Worm (Caenorhabditis elegans): ENCODE results near the gene acs-14.

The acs-14 gene

DNA sequence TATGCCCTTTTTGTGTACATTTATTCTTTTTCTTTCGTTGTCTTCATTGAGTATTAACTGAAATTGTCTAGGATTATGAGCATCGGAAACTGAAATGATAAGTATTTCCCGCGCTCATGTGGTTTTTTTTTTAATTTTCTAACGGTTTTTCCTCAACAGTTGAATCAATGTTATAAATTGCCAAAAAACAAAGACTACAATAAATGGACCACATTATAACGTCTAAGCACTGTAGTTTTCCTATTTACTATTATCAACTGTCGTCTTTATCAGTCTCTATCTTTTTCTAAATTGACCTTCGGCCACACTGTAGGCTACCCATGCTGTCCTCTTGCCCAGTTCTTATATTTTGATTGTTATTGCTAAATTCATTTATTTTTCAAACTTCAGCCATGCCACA lies at the start of gene acs-14:
acs-14 (plus strand) TSS at position 391 of the 400 bp plus-strand sequence.
- TF ChIP-seq cog-1 (tag; optimal IDR thresholded peaks at IDR 0.05) = no peak
- no peak for TF ChIP-seq ztf-29 (GFP tag; IDR thresholded peaks at IDR 0.05)
- TF ChIP-seq tab-1 (GFP tag; IDR thresholded peaks at IDR 0.05) = no peak
- no peak for TF ChIP-seq flt-1 (GFP tag; IDR thresholded peaks at IDR 0.05)
- TF ChIP-seq ref-1 (GFP tag; conservative IDR thresholded peaks at IDR 0.05) = no peak
- no peak for TF ChIP-seq ztf-23 (GFP tag; IDR thresholded peaks at IDR 0.05)
- TF ChIP-seq klf-2 (GFP tag; conservative IDR thresholded peaks at IDR 0.05) = no peak
- no peak for TF ChIP-seq T22C8.4 (GFP tag; IDR thresholded peaks at IDR 0.05)
- no peak for TF ChIP-seq med-1 (GFP tag; optimal IDR thresholded peaks at IDR 0.05; ENCODE audit: insufficient read depth)

DNA sequence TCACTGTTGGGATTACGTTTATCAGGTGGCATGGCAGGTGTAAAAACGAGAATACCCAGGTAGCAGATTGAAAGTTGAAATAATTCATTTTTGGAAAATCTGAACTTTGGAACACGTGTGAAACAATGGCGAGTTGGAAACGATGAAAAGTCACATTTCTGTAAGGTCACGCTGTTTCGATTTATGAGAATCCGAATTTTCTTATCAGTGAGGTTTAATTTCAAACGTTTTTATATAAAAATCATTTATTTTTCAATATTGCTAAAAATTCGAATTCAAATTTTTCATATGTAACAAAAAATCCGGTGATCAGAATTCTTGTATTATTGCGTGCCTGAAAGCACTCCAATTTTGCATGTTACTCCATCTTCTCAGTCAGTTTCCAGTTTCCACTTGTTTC lies 45.3 kb upstream of the acs-14 start, which contains the start of gene F07D3.3:
F07D3.3 (minus strand) TSS at position 101 of the 400 bp plus-strand sequence.
- TF ChIP-seq ztf-23 (GFP tag; IDR thresholded peaks at IDR 0.05) = no peak
- no peak for TF ChIP-seq T22C8.4 (GFP tag; IDR thresholded peaks at IDR 0.05)
- TF ChIP-seq flt-1 (GFP tag; IDR thresholded peaks at IDR 0.05) = no peak
- TF ChIP-seq ref-1 (GFP tag; conservative IDR thresholded peaks at IDR 0.05) = no peak
- TF ChIP-seq cog-1 (tag; optimal IDR thresholded peaks at IDR 0.05) = no peak
- no peak for TF ChIP-seq med-1 (GFP tag; optimal IDR thresholded peaks at IDR 0.05; ENCODE audit: insufficient read depth)
- no peak for TF ChIP-seq klf-2 (GFP tag; conservative IDR thresholded peaks at IDR 0.05)
- TF ChIP-seq tab-1 (GFP tag; IDR thresholded peaks at IDR 0.05) = no peak
- TF ChIP-seq ztf-29 (GFP tag; IDR thresholded peaks at IDR 0.05) = no peak

DNA sequence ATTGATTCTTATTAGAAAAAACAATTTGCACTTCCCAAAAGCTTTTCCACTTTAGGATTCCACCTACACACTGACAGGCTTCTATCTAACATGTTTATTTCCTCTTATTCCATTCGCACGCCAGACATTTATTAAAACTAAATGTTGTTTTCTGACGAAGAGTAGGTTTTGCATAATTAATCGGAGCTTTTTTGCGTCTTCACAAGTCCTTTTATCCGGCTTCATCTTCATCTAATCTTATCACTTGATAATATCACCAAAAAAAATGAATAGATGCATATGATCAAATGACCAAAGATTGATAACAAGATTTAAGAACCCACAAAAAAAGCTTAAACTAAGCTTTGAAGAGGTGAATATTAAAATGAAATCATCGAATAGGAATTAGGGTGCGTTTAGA lies 42.4 kb upstream of the acs-14 start:
- TF ChIP-seq ztf-23 (GFP tag; IDR thresholded peaks at IDR 0.05) = no peak
- no peak for TF ChIP-seq tab-1 (GFP tag; IDR thresholded peaks at IDR 0.05)
- TF ChIP-seq cog-1 (tag; optimal IDR thresholded peaks at IDR 0.05) = no peak
- TF ChIP-seq ref-1 (GFP tag; conservative IDR thresholded peaks at IDR 0.05) = no peak
- no peak for TF ChIP-seq flt-1 (GFP tag; IDR thresholded peaks at IDR 0.05)
- no peak for TF ChIP-seq med-1 (GFP tag; optimal IDR thresholded peaks at IDR 0.05; ENCODE audit: insufficient read depth)
- no peak for TF ChIP-seq klf-2 (GFP tag; conservative IDR thresholded peaks at IDR 0.05)
- no peak for TF ChIP-seq ztf-29 (GFP tag; IDR thresholded peaks at IDR 0.05)
- no peak for TF ChIP-seq T22C8.4 (GFP tag; IDR thresholded peaks at IDR 0.05)

DNA sequence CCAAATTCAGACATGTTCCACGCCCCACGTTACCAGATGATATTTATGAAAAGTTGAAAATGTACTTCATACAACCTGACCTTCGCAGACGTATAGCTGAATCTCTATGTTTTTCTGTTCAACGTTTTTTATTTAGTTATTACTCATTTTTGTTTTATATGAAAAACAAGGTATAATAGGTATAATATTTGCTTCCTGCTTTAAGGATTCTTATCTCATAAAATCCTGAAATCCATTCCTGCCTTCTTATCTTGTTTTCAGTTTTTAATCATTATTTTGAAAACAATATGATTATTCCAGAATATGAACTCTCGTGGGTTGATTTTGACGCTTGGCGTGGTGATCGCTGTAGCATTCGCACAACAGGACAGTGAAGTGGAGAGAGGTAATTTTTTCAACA lies 36.3 kb upstream of the acs-14 start, which contains the start of gene flp-6:
flp-6 (plus strand) TSS at position 301 of the 400 bp plus-strand sequence.
- no peak for TF ChIP-seq flt-1 (GFP tag; IDR thresholded peaks at IDR 0.05)
- TF ChIP-seq tab-1 (GFP tag; IDR thresholded peaks at IDR 0.05) = no peak
- TF ChIP-seq klf-2 (GFP tag; conservative IDR thresholded peaks at IDR 0.05) = no peak
- no peak for TF ChIP-seq cog-1 (tag; optimal IDR thresholded peaks at IDR 0.05)
- TF ChIP-seq ref-1 (GFP tag; conservative IDR thresholded peaks at IDR 0.05) = no peak
- TF ChIP-seq med-1 (GFP tag; optimal IDR thresholded peaks at IDR 0.05; ENCODE audit: insufficient read depth) = no peak
- TF ChIP-seq ztf-23 (GFP tag; IDR thresholded peaks at IDR 0.05) = no peak
- TF ChIP-seq ztf-29 (GFP tag; IDR thresholded peaks at IDR 0.05) = no peak
- TF ChIP-seq T22C8.4 (GFP tag; IDR thresholded peaks at IDR 0.05) = no peak

DNA sequence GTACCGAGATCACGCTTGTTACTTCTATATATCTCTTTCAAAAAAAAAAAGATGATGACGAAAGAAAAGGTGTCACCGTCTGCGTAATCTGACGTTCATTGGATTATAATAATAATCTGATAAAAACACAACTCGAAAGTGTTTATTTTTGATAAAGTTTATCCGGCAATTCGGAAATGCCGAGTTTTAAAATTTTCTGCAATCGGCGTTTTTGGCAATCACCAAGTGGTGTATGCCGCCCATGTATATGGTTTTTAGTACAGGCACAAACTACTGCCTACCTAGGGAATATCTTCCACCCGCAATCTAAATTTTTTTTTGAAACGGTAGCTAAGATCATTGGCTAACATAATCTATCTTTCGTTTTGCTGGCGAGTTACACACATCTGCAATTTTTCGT lies 34.0 kb upstream of the acs-14 start:
- TF ChIP-seq T22C8.4 (GFP tag; IDR thresholded peaks at IDR 0.05) (no peak), med-1 (GFP tag; optimal IDR thresholded peaks at IDR 0.05; ENCODE audit: insufficient read depth) (no peak), ref-1 (GFP tag; conservative IDR thresholded peaks at IDR 0.05) (no peak), flt-1 (GFP tag; IDR thresholded peaks at IDR 0.05) (no peak), ztf-29 (GFP tag; IDR thresholded peaks at IDR 0.05) (no peak), ztf-23 (GFP tag; IDR thresholded peaks at IDR 0.05) (no peak), cog-1 (tag; optimal IDR thresholded peaks at IDR 0.05) (no peak), tab-1 (GFP tag; IDR thresholded peaks at IDR 0.05) (no peak), klf-2 (GFP tag; conservative IDR thresholded peaks at IDR 0.05) (no peak)

DNA sequence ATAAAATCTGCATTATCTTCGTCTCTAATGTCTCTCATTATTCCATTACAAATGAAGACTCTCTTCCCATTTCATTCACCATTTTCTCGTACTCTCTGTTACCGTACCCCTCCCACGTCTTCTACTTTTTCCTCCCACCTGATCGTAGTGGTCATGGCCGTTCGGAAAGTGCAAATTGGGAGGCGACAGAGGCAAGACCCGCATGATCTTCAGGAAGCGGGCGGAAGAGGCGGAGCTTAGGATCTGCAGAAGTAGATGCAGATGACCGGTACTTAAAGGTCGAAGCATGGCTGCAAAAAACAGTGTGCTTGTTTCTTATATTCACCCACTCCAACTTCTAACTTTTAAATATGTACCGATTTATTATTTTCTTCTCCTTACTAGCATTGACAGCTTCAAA lies 30.1 kb upstream of the acs-14 start, which contains the start of gene nas-3:
nas-3 (plus strand) TSS at position 301 of the 400 bp plus-strand sequence.
- TF ChIP-seq ref-1 (GFP tag; conservative IDR thresholded peaks at IDR 0.05) = no peak

DNA sequence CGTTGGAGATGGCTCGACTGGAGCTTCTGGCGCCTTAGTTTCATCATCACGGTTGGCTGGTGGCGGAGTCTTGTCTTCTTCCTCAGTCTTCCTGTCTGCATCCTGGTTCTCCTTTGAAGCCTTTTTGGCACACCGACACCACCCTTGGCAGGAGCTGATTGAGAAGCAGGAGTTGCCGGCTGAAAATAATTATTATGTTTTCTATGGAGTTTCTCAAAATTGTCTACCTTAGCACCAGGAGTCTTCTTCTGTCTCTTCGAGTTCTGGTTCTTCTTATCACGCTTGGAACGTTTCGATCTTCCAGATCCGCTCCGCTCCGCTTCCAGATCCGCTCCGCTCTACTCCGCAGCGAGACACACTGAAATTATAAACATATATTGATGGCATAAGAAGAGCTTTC lies 27.4 kb upstream of the acs-14 start, which contains the start of gene K06A4.6:
K06A4.6 (minus strand) TSS at position 101 of the 400 bp plus-strand sequence.
- TF ChIP-seq T22C8.4 (GFP tag; IDR thresholded peaks at IDR 0.05) (no peak), med-1 (GFP tag; optimal IDR thresholded peaks at IDR 0.05; ENCODE audit: insufficient read depth) (no peak), tab-1 (GFP tag; IDR thresholded peaks at IDR 0.05) (no peak), ref-1 (GFP tag; conservative IDR thresholded peaks at IDR 0.05) (no peak), ztf-29 (GFP tag; IDR thresholded peaks at IDR 0.05) (no peak), klf-2 (GFP tag; conservative IDR thresholded peaks at IDR 0.05) (no peak), cog-1 (tag; optimal IDR thresholded peaks at IDR 0.05) (no peak), flt-1 (GFP tag; IDR thresholded peaks at IDR 0.05) (no peak), ztf-23 (GFP tag; IDR thresholded peaks at IDR 0.05) (no peak)

DNA sequence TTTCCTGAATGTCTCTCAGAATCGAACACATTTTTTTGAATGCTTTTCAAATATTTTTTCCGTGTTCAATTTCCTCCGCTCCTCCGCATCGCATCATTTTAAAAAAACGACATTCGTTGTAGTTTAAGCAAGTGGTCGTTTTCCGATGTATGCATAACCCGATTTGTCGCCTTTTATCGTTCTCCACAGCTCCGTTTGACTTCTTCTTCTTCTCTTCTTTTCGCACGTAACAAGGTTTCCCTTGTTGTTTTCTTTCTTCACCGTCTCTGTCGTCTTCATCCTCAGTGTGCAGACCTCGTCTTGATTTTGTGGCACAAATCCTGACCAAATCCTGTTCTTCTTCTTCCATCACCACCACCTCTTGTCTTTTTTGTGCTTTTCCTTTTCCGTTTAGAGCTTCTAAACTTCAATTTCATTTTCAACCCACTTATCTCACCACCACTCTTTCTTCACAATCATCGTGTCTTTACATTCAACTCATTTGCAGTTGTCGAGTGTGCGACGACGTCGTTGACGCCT lies 24.1 kb upstream of the acs-14 start, which contains the start of gene K06A4.2:
K06A4.2 (plus strand) TSS at position 469 of the 519 bp plus-strand sequence.
- TF ChIP-seq ref-1 (GFP tag; conservative IDR thresholded peaks at IDR 0.05) (no peak), tab-1 (GFP tag; IDR thresholded peaks at IDR 0.05) (no peak), T22C8.4 (GFP tag; IDR thresholded peaks at IDR 0.05) (no peak), ztf-29 (GFP tag; IDR thresholded peaks at IDR 0.05) (no peak), ztf-23 (GFP tag; IDR thresholded peaks at IDR 0.05) (no peak), med-1 (GFP tag; optimal IDR thresholded peaks at IDR 0.05; ENCODE audit: insufficient read depth) (no peak), flt-1 (GFP tag; IDR thresholded peaks at IDR 0.05) (no peak), klf-2 (GFP tag; conservative IDR thresholded peaks at IDR 0.05) (no peak), cog-1 (tag; optimal IDR thresholded peaks at IDR 0.05) (no peak)

DNA sequence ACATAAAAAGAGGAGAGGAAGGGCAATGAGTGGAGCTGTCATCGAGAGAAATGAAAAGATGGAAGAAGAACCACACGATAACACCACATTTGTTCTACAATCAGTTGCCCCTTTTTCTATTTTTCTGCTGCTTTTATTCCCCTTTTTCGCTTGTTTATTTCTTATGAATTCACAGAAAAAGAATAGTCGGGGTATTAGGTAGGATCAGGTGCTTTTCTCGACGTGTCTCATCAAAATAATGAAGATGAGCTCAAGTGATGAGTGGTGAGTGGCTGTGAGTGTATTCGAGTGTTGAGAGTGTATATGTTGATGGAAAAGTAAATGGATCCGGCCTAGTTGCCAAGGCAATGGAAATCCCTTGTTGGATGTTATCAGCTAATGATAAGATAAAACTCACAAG lies 22.4 kb upstream of the acs-14 start:
- no peak for TF ChIP-seq flt-1 (GFP tag; IDR thresholded peaks at IDR 0.05)
- TF ChIP-seq ztf-23 (GFP tag; IDR thresholded peaks at IDR 0.05) = no peak
- TF ChIP-seq ref-1 (GFP tag; conservative IDR thresholded peaks at IDR 0.05) = no peak
- TF ChIP-seq klf-2 (GFP tag; conservative IDR thresholded peaks at IDR 0.05) = no peak

DNA sequence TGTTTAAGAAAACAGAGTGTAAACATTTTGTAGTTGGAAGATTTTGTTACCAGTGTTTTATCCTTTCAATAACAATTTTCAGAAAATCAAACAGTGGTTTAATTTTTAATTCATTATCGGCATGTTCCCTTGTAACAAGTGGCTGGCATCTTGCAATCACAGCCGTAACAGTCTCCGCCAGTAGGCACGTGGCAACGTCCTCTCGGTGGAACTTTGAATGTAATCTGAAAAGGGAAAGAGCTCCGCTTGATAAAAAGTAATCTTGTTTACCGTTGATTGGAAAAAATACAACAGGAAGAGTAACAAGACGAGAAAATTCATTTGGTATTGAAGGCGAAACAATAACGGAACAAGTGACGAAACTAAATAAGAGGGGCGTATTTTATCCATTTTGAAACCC lies 18.5 kb upstream of the acs-14 start, which contains the start of gene K06A4.10:
K06A4.10 (minus strand) TSS at position 390 of the 400 bp plus-strand sequence.
- TF ChIP-seq T22C8.4 (GFP tag; IDR thresholded peaks at IDR 0.05) = no peak
- TF ChIP-seq ref-1 (GFP tag; conservative IDR thresholded peaks at IDR 0.05) = no peak
- TF ChIP-seq ztf-23 (GFP tag; IDR thresholded peaks at IDR 0.05) = no peak
- no peak for TF ChIP-seq ztf-29 (GFP tag; IDR thresholded peaks at IDR 0.05)
- TF ChIP-seq tab-1 (GFP tag; IDR thresholded peaks at IDR 0.05) = no peak
- TF ChIP-seq klf-2 (GFP tag; conservative IDR thresholded peaks at IDR 0.05) = no peak
- TF ChIP-seq flt-1 (GFP tag; IDR thresholded peaks at IDR 0.05) = no peak
- TF ChIP-seq med-1 (GFP tag; optimal IDR thresholded peaks at IDR 0.05; ENCODE audit: insufficient read depth) = no peak
- no peak for TF ChIP-seq cog-1 (tag; optimal IDR thresholded peaks at IDR 0.05)

All from whole organism, midembryonic.